Worm (Caenorhabditis elegans) whole organism, L4/young adult: ENCODE measurements around the gene F52G3.5.

Source experiments
- W03F9.2 ChIP-seq: fragments of 150-350 bp; optimal IDR thresholded peaks from 2 replicates; lab custom pipeline; 2014; ENCODE audit warnings: missing biosample characterization, missing genetic modification characterization
- dao-5 ChIP-seq: sonication (generic microtip); optimal IDR thresholded peaks from 2 replicates; lab custom pipeline; 2016; ENCODE audit warnings: missing genotype, missing genetic modification characterization, moderate library complexity, missing compliant biosample characterization
- him-1 ChIP-seq: sonication (generic microtip); optimal IDR thresholded peaks from 2 replicates; lab custom pipeline; 2016; ENCODE audit warnings: missing genotype, missing genetic modification reagents, missing genetic modification characterization, missing compliant biosample characterization

The F52G3.5 gene

DNA sequence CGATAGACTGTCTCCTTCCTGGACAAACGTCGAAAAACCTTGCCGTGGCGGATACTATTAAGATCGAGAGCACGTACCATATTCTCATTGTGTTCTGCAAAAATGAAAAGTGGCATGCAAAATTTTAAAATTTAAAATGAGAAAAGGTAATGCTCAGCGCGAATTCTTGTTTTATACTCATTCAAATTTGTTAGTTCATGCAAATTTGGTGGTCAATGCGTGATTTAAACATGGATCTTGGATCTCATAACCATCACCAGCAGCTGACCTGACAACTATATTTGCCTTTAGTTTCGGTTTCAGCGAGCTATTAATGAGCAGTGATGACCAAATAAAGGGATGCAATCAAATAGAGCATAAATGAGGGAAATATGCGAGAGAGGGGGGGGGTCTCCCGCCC lies at the start of gene F52G3.5:
F52G3.5 (minus strand) TSS at position 101 of the 400 bp plus-strand sequence.
- no peak for TF ChIP-seq dao-5 (tag; lab: Kevin White, UChicago)

ce11 chrX:17020858-17021257 lies 44.9 kb upstream of the F52G3.5 start, which contains the start of gene F35B3.4:
F35B3.4 (minus strand) TSS chrX:17020958.
- TF ChIP-seq dao-5 (tag; lab: Kevin White, UChicago), result no peak
- no peak for TF ChIP-seq W03F9.2 (tag; lab: Kevin White, UChicago)
- no peak for TF ChIP-seq him-1

DNA sequence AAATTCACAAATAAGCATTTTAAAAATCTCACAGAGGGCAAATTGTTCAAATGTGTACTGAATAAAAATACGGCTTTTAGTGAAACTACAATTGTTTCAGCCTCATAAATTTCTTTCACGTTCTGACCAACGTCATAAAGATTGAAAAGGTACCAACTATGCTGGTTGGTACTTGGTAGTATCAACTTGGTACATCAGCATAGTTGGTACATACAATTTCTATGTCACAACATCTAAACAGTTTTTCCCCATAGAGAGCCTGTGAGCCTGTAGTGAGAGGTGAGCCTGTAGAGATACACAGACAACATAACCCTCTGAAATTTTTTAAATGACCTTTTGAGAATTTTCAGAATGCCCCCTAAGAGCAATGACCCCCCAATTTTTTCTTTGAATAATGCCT lies 43.2 kb upstream of the F52G3.5 start:
- TF ChIP-seq him-1, result no peak
- no peak for TF ChIP-seq W03F9.2 (tag; lab: Kevin White, UChicago)
- no peak for TF ChIP-seq dao-5 (tag; lab: Kevin White, UChicago)

ce11 chrX:17013162-17013561 lies 37.2 kb upstream of the F52G3.5 start, which contains the start of gene F35B3.3:
F35B3.3 (plus strand) TSS chrX:17013462.
- TF ChIP-seq dao-5 (tag; lab: Kevin White, UChicago) (no peak), W03F9.2 (tag; lab: Kevin White, UChicago) (no peak), him-1 (no peak)

DNA sequence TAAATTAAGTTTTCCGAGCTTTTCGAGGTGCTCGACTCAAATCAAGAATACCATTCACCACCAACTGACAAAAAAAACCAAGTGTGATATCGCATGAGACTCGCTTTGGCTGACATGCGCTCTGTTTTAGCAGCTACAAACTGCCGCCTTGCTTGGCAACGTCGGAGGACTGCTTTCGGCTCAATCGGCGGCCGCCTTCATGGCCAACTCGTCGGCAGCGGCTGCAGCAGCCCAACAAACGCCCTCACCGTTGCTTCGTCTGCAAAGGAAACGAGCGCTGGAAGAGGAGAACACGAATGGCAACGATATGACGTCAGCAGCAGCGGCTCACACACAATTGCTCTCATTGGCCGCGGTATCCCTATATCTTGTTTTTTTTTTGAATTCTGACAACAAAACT lies 30.9 kb upstream of the F52G3.5 start:
- no peak for TF ChIP-seq him-1

- TF ChIP-seq him-1 (no peak), W03F9.2 (tag; lab: Kevin White, UChicago) (no peak), dao-5 (tag; lab: Kevin White, UChicago) (no peak)
These were observed 27.7 kb upstream of the F52G3.5 start for ce11 chrX:17003473-17004123.

- TF ChIP-seq W03F9.2 (tag; lab: Kevin White, UChicago), result no peak
- TF ChIP-seq him-1, result no peak
- no peak for TF ChIP-seq dao-5 (tag; lab: Kevin White, UChicago)
These were observed 26.2 kb upstream of the F52G3.5 start for ce11 chrX:17002149-17002548.

DNA sequence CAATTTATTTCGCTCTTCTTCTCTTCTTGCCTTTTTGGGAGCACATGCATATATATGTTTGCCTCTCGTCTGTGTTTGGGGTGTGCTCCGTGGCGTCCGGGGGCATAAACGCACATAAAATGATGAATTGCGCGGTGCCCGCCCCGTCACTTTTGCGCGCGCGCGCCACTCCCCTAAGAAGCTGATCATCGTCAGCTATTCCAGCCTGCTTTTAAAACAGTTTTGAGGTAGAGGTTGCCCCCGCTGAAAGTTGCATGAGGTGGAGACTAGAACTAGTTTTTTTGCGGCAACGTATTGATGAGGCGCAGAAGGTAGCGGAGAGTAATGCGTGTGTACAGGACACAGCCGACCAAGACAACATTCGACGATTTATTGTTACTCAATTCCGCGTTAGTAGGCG lies 23.7 kb upstream of the F52G3.5 start:
- TF ChIP-seq W03F9.2 (tag; lab: Kevin White, UChicago), result no peak
- no peak for TF ChIP-seq dao-5 (tag; lab: Kevin White, UChicago)
- TF ChIP-seq him-1, result no peak

DNA sequence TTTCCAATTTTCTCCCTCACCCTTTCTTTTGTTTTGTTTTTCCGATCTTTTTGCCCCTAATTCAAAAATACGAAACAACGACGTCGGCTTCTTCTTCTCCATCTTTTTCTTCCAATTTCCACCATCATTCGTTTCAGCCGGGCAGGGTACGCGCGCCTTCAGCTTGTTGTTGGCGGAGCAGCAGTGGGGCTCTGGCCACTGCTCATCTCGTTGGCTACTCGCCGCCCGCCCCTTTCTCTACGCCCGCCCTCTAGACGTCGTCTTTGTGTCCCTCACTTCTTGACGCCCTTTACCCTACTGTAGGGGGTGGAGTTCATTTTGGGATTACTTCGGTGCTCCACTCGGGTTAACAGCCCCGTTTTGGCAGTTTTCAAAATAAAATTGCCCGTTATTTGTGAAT lies 23.0 kb upstream of the F52G3.5 start:
- TF ChIP-seq W03F9.2 (tag; lab: Kevin White, UChicago), result no peak
- TF ChIP-seq him-1, result no peak
- no peak for TF ChIP-seq dao-5 (tag; lab: Kevin White, UChicago)

- no peak for TF ChIP-seq W03F9.2 (tag; lab: Kevin White, UChicago)
- TF ChIP-seq him-1, result no peak
- no peak for TF ChIP-seq dao-5 (tag; lab: Kevin White, UChicago)
These were observed 22.1 kb upstream of the F52G3.5 start for ce11 chrX:16998003-16998402.

DNA sequence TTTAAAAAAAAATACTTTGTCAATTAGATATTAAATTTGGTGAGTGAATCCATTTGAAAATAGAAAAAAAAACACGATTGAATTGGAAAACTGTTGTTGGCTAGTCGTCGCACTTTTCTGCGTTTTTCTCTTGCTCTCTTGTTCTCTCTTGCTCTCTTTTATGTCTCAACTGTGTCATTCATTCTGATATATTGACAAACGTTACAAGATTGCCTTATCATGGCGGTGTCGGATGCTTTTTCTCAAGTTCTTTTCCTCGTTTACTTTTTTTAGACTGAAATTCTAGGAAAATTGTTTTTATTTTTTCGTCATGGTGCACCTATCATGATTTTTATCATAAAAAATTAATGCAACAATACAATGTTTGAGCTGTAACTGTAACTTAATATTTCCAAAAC lies 19.9 kb upstream of the F52G3.5 start:
- TF ChIP-seq dao-5 (tag; lab: Kevin White, UChicago) (no peak), W03F9.2 (tag; lab: Kevin White, UChicago) (peak; percentile 12)

DNA sequence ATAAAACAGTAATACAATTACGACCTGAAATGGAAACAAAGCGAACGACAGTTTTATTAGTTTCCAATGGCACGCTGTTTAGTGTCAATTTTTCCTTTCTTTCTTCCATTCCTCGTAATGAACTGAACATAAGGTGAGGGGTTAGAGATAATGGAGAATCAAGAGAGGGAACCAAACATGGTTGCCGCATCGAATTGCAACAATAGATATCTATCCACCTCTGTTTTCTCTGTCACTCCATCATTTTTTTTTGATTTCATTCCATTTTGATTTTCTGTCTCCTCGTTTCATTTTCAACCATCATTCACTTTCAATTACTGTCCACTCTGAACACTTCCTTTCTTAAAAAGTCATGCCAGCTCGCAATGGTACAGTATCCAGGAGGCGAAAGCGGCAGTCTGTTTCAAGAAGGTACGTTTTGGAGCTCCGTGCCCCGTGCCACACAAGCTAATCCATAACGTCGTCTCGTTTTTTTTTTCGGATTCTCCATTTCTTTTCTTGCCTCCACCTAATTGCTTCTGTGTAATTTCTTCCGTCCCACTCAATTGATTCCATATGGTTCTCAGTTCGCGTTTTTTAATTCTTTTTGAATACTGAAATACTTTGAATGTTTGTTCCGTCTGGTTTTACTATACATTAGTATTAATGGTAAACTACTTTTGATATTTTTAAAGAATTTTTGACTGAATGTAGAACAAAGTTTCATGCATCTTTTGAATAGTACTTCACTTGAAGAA lies 19.4 kb upstream of the F52G3.5 start:
- TF ChIP-seq dao-5 (tag; lab: Kevin White, UChicago), result no peak

ce11 chrX:16994417-16994816 lies 18.5 kb upstream of the F52G3.5 start:
- TF ChIP-seq him-1 (no peak), dao-5 (tag; lab: Kevin White, UChicago) (no peak), W03F9.2 (tag; lab: Kevin White, UChicago) (no peak)

ce11 chrX:16993524-16993923 lies 17.6 kb upstream of the F52G3.5 start:
- TF ChIP-seq him-1, result no peak
- TF ChIP-seq W03F9.2 (tag; lab: Kevin White, UChicago), result no peak
- no peak for TF ChIP-seq dao-5 (tag; lab: Kevin White, UChicago)

DNA sequence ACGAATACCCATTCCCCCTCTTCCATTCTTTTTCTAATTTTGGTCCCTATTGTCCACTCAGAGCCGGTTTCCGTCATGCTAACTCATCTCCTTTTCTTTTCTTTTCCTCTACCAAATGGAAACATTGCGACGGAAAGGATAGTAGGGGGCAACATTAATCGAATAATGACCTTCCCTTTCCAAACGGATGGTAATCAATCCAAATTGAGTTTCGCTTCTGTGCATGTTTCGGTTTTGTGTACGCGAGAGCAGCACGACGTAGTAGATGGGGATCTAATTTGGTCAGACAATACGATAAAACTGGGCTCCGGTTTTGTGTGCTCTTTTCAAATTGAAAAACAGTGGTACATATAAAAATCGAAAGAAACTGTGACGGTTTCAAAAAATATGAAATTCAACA lies 15.5 kb upstream of the F52G3.5 start:
- TF ChIP-seq him-1 (no peak), dao-5 (tag; lab: Kevin White, UChicago) (no peak), W03F9.2 (tag; lab: Kevin White, UChicago) (no peak)
